Worm (Caenorhabditis elegans) whole organism, L4/young adult: ENCODE measurements around the gene F20G2.1.

Experiments
- W03F9.2 ChIP-seq: fragments of 150-350 bp; optimal IDR thresholded peaks from 2 replicates; lab custom pipeline; 2014; ENCODE audit warnings: missing biosample characterization, missing genetic modification characterization
- dao-5 ChIP-seq: sonication (generic microtip); optimal IDR thresholded peaks from 2 replicates; lab custom pipeline; 2016; ENCODE audit warnings: missing genotype, missing genetic modification characterization, moderate library complexity, missing compliant biosample characterization
- him-1 ChIP-seq: sonication (generic microtip); optimal IDR thresholded peaks from 2 replicates; lab custom pipeline; 2016; ENCODE audit warnings: missing genotype, missing genetic modification reagents, missing genetic modification characterization, missing compliant biosample characterization

F20G2.1 gene

DNA sequence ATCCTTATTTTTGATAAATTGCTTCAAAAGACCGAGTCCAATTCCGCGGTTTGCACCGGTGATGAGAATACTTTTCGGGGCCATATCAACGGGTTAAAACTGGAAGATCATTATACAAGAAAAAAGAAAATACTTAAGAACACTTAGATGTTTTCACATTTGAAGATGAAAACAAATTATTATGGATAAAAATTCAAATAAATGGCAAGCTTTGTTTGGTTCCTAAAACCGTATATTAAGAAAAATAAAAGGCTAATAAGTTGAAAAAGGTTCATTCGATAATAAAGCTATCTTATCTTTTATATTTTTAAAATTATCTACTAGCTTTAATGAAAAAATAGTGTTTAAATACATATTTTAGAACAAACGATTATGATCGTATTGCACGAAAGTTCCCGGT, at the start of gene F20G2.1:
Gene F20G2.1 (minus strand): TSS at position 101 of the 400 bp plus-strand sequence.
- no peak for TF ChIP-seq W03F9.2 (tag; lab: Kevin White, UChicago)
- TF ChIP-seq dao-5 (tag; lab: Kevin White, UChicago), result no peak
- no peak for TF ChIP-seq him-1

DNA sequence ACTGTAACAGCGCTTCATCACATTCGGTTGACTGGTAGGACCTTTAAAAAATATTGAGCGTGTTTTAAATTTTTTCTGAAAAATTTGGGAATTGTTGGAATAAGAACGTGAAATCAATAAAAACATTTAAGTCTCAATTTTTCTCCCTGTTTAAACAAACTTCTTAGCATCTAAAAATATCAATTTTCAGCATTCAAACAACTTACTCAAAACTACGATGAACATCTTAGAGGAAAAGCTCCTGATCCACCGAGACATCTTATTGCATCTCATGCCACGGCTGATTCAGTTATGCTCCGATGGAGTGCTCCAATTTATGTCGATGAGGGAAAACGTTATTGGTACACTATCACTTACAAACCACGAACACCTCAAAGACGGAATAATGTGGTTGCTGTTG, 45.8 kb upstream of the F20G2.1 start:
- TF ChIP-seq dao-5 (tag; lab: Kevin White, UChicago), result no peak
- no peak for TF ChIP-seq him-1
- TF ChIP-seq W03F9.2 (tag; lab: Kevin White, UChicago), result no peak

DNA sequence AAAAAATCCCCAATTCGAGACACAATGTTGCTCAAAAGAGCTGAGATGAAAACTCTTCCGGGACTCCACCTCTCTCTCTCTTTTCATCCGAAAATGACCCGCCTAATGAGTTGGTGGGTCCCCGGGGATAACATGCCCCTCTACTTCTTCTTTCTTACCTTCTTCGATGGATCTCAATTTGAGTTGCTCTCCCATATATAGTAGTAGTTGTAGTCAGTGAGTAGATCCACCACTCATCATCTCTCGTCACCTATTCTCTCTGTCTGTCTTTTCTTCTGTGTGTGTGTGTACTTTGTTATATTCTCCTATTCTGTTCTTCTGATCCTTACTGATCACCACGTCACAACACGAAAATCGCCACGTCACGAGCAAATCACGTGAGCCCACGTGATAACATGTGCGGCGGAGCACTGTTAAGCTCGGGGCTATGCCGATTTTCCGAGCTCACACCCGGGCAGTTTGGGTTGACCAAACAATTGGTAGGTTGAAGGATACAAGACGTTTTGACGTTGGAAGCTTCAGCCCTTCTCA, 42.9 kb upstream of the F20G2.1 start, which contains the start of gene twk-32:
Gene twk-32 (plus strand): TSS at position 396 of the 531 bp plus-strand sequence.
- TF ChIP-seq dao-5 (tag; lab: Kevin White, UChicago) (no peak), W03F9.2 (tag; lab: Kevin White, UChicago) (no peak), him-1 (no peak)

DNA sequence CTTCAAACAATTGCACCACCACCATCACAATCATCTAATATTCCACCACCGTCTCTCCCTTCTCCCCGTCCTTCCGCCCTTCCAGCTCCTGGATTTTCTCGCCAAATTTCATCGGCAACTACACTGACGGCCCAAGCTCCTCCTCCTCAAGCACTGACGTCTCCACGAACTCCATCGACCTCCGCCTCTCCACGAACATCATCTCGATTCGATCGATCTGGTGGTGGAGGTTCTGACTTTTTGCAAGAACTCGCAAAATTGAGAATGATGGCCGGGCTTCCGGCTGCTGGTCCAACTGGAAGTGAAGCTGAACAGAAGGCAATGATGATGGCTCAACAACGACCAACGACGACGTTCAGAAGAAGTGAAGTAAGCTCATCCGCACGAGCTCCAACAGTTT, 40.7 kb upstream of the F20G2.1 start:
- TF ChIP-seq dao-5 (tag; lab: Kevin White, UChicago), result no peak
- no peak for TF ChIP-seq W03F9.2 (tag; lab: Kevin White, UChicago)
- TF ChIP-seq him-1, result no peak

DNA sequence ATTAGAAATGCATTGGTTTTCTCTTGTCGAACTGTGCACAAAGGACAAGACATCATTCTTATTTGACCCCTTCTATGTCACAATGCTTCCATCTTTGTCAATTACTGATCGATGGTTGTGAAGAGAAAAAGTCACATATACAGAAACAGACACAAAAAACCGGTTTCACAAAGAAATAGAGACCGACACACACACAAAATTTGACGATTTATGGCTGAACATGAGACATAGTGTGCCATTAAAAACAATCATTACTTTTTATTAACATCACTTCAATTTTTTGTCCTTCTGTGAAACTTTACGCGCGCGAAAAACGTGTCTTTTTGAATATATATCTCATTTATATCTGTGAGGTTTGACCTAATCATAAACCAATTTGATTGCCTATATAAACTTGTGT, 37.2 kb upstream of the F20G2.1 start:
- no peak for TF ChIP-seq W03F9.2 (tag; lab: Kevin White, UChicago)

DNA sequence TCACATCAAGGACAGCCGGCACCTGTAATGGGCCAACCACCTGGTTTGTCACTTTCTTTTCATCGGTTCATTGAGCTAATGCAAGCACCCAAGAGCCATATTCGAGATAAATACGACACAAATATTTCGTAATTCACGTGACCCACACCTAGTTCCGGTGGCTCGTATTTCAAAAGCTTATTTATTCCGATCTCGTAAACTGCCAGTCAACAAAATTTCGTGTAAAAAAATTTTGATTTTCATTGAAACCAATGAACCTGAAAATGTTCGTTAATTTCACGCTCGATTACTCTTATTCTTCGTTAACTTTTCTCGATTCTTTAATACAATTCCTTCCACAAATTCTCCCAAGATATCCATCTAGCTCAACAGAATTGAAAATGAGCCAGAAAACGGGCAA, 36.7 kb upstream of the F20G2.1 start:
- TF ChIP-seq dao-5 (tag; lab: Kevin White, UChicago) (no peak), him-1 (no peak), W03F9.2 (tag; lab: Kevin White, UChicago) (no peak)

DNA sequence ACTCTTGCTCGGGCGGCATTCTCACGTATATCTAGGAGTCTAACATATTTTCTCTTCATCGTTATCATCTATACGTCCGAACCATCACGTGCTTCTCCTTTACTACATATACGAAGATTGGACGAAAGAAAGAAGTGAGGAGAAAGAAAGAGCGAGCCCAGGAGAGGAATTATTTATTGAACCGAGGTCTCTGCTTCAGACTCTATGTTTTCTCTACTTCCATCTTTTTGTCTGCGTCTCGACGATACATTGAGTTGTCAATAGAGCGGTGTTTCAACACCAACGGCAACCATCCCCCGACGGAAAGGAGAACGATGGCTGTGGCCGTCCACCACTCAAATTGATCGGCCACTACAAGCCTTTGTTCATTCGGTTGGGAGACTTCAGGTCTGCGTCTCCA, 36.0 kb upstream of the F20G2.1 start:
- TF ChIP-seq W03F9.2 (tag; lab: Kevin White, UChicago), result peak; percentile 84
- peak; percentile 58 for TF ChIP-seq him-1
- TF ChIP-seq dao-5 (tag; lab: Kevin White, UChicago), result no peak

DNA sequence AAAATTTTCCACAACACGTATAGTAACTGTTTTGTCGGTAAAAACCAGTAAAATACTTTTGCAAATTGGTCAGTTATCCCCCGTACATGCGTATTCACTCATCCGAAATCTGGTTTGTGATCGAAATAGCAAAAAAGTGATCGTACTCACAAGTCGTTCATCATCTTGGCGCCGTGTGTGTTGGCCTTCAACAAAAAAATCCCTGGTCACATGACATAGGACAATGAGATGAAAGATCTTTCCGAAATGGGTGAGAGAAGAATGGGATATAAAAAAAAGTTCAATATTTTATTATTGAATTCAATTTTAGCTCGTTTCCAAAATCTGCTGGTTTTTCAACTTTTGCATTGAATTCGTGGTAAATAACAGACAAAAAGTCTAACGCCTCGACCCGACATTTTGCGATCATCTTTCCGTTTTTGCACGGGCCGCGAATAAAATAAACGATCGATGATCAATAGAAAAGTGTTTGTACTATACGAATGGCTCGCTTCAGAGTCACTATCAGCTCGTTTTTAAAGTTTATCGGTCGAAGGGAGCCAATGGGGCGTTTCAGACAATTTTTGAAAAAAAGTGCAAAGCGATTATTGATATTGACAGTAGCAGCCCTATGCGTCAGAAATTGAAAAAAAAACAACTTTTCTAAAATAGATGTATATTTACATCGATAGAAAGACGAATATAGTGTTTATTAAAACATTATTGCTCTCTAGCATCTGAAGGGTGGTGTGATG, 34.7 kb upstream of the F20G2.1 start:
- no peak for TF ChIP-seq him-1
- TF ChIP-seq W03F9.2 (tag; lab: Kevin White, UChicago), result no peak

DNA sequence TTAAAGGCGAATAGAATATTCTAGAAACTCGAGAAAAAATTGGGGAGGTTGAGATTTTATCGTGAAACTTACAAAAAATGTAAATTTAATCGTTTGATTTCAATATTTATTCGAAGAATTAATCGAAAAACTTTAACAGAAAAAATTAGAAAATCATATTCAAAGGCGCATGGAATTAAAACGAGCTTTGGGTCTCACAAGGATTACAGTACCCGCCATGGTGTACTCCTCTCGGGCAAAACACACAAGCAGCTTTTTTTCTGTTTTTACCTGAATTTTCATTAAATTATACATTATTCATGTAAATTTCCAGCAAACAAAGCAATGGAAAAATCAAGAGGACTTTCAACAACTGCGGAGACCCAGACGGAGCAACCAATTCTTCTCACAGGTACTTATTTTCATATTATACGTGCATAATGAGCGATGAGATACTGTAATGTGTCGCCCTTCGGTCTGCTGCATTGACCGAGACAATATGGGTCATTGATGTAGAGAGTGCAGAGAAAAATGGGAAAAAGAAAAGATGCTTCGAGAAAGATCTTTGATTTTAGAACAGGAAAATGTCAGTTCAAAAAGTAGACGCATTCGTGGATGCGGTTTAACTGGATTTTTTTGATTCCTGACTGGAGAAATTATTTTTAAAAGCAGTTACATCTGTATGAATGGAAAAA, 34.0 kb upstream of the F20G2.1 start, which contains the start of the genes F53C11.4 and F53C11.5:
Gene F53C11.4 (minus strand): TSS at position 128 of the 674 bp plus-strand sequence.
Gene F53C11.5 (plus strand): TSS at position 325 of the 674 bp plus-strand sequence.
- peak; percentile 3 for TF ChIP-seq W03F9.2 (tag; lab: Kevin White, UChicago)
- no peak for TF ChIP-seq dao-5 (tag; lab: Kevin White, UChicago)
- TF ChIP-seq him-1, result no peak

DNA sequence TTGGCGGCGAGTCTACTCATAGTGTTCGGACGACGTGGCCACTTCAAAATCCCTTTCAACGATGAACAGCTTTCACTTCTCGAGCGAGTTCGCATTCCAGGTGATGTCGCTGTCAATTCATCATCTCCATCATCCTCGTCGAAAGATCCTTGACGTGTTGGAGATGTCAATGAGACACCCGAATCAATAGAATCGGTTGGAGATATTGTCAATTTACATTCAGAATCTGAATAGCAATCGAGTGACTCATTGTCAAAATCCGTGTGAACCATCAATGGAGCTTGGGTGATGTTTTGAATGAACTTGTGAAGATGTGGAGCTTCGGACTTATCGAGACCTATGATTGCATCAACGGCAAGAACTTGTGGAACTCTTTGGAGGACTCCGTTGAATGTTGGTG, 32.4 kb upstream of the F20G2.1 start:
- no peak for TF ChIP-seq dao-5 (tag; lab: Kevin White, UChicago)
- TF ChIP-seq W03F9.2 (tag; lab: Kevin White, UChicago), result no peak
- no peak for TF ChIP-seq him-1

DNA sequence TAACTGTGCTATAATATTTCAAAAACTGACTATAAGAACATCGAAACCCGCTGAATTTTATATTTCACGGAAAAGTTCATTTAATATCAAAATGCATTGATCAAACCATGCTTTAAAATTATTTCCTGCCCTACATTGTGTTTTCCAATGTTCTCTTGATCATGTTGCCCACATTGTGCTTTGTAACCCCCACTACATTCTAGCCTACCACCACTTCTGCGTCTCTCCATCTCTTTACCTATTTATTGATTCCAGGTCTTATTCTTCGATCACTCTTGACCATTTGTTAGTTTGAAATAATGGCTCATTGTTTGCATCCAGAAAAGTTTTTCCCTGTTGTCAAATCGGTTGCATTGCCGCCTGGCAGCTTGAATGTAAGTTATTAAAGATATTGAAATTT, 28.8 kb upstream of the F20G2.1 start, which contains the start of gene decr-1.1:
Gene decr-1.1 (plus strand): TSS at position 210 of the 400 bp plus-strand sequence.
- TF ChIP-seq W03F9.2 (tag; lab: Kevin White, UChicago), result no peak
- no peak for TF ChIP-seq dao-5 (tag; lab: Kevin White, UChicago)
- no peak for TF ChIP-seq him-1

DNA sequence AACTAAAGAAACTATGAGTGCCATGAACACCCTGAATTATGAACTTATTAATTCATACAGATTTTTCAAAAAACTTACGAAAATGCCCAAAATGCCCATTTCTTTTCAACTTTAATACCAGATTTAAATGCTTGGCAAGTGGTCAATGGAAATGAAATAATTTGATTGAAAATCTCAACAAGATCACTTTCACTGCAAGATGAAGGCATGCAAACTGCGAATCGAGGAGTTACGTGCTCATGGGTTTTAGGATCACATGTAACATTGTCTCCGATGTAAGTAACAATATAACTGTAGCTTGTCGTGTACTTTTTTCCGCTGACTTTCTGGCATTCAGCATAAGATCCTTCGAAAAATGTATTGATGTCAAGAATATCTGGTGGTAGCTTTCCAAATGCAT, 27.5 kb upstream of the F20G2.1 start:
- no peak for TF ChIP-seq him-1
- TF ChIP-seq dao-5 (tag; lab: Kevin White, UChicago), result no peak
- TF ChIP-seq W03F9.2 (tag; lab: Kevin White, UChicago), result no peak

DNA sequence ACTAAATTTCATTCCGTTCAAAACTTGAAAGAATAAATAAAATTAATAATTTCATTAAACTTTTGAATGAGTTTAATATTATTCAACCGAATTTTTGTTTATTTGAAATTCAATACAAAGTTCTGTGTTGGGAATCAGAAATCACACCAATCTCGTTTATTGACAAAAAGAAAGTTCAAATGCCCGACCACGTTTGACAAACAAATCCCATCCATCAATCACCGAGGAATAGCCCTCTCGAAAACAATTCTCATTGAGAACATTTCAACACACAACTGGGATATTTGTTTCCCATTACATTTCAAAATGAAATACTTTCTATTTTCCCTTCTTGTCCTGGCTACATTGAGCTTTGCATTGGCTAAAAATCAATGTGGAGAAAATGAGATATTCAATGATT, 24.5 kb upstream of the F20G2.1 start, which contains the start of gene F53C11.9:
Gene F53C11.9 (plus strand): TSS at position 159 of the 400 bp plus-strand sequence.
- TF ChIP-seq dao-5 (tag; lab: Kevin White, UChicago) (no peak), W03F9.2 (tag; lab: Kevin White, UChicago) (no peak), him-1 (no peak)

DNA sequence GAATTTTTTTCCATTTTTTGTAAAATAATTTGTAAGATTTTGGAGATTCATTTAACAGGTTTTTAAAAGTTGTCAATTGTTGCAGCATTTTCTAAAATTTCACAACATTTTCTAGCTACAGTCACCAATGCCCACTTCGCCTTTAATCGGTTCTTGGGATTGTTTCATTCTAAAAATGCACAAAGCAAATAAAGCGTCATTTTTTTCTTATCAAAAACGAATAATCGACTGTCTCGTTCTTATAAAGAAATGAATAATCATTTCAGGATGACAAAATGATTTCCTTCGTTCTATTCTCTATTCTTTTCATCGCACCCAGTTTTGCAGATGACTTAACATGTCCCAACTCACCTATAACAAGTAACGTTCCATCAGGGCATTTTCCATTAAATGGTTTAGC, 22.1 kb upstream of the F20G2.1 start, which contains the start of gene F53C11.1:
Gene F53C11.1 (plus strand): TSS at position 268 of the 400 bp plus-strand sequence.
- TF ChIP-seq W03F9.2 (tag; lab: Kevin White, UChicago), result no peak
- TF ChIP-seq him-1, result no peak
- no peak for TF ChIP-seq dao-5 (tag; lab: Kevin White, UChicago)
